Worm (Caenorhabditis elegans): ENCODE measurements around the gene C17A2.4.

ce11 chrII:3864652-3865051, 25.0 kb downstream of the C17A2.4 start, which contains the start of gene nhr-261:
- TF ChIP-seq unc-62 (GFP tag; optimal IDR thresholded peaks at IDR 0.05) (no peak), fos-1 (tag; optimal IDR thresholded peaks at IDR 0.05) (no peak), unc-39 (tag; optimal IDR thresholded peaks at IDR 0.05) (no peak), aly-2 (tag; optimal IDR thresholded peaks at IDR 0.05) (no peak), mml-1 (tag; optimal IDR thresholded peaks at IDR 0.05) (no peak), zag-1 (tag; optimal IDR thresholded peaks at IDR 0.05) (no peak), nhr-237 (tag; optimal IDR thresholded peaks at IDR 0.05) (no peak)

All from whole organism, L3 larva.